Worm (Caenorhabditis elegans) whole organism, L4 larva: ENCODE measurements around the gene srab-21.
A peak's percentile ranks its signal among the peaks of the same experiment; 100 is the strongest.
"Not testable (repeated sequence)": the region's sequence is repeated elsewhere in the genome, so short reads cannot be mapped to it uniquely, and the experiment has no call there.

Experiments
- D1046.2 ChIP-seq: fragments of 200-800 bp; sonication (Bioruptor generic); IDR thresholded peaks from 2 replicates; pipeline ENCODE4 v1.3.6; 2022; ENCODE audit warnings: missing genetic modification characterization, missing compliant biosample characterization
- F26F4.8 ChIP-seq: fragments of 200-800 bp; sonication (Bioruptor generic); conservative IDR thresholded peaks from 2 replicates; pipeline ENCODE4 v1.3.6; 2022; ENCODE audit warnings: missing genetic modification characterization, missing compliant biosample characterization
- T26A8.4 ChIP-seq: fragments of 200-800 bp; sonication (Bioruptor generic); IDR thresholded peaks from 2 replicates; pipeline ENCODE4 v1.3.6; 2022; ENCODE audit warnings: missing genetic modification characterization, missing compliant biosample characterization
- ZK337.2 ChIP-seq: fragments of 200-800 bp; sonication (Bioruptor generic); IDR thresholded peaks from 2 replicates; pipeline ENCODE4 v1.3.6; 2022; ENCODE audit warnings: missing genetic modification reagents, missing genetic modification characterization, missing compliant biosample characterization
- ZK546.5 ChIP-seq, 2 experiments: sonication (generic microtip); optimal IDR thresholded peaks; 2 replicates each; lab custom pipeline; 2017; ENCODE audit warnings: missing biosample characterization in 2 of 2, missing genetic modification characterization in 2 of 2
- aha-1 ChIP-seq: fragments of 150-350 bp; peaks from one replicate; lab custom pipeline; 2014; ENCODE audit warnings: missing biosample characterization, missing genetic modification characterization
- aly-2 ChIP-seq: sonication (generic microtip); optimal IDR thresholded peaks from 2 replicates; lab custom pipeline; 2018; ENCODE audit warnings: missing biosample characterization, missing genetic modification characterization
- ceh-28 ChIP-seq: fragments of 150-350 bp; optimal IDR thresholded peaks from 2 replicates; lab custom pipeline; 2014; ENCODE audit warnings: missing biosample characterization, missing genetic modification reagents, missing genetic modification characterization
- ceh-32 ChIP-seq: sonication (generic microtip); optimal IDR thresholded peaks from 2 replicates; lab custom pipeline; 2016; ENCODE audit warnings: mild to moderate bottlenecking, missing genetic modification characterization, missing compliant biosample characterization; ENCODE audit not compliant: poor library complexity
- ceh-62 ChIP-seq: sonication (generic microtip); optimal IDR thresholded peaks from 2 replicates; lab custom pipeline; 2017; ENCODE audit warnings: missing biosample characterization, missing genetic modification characterization
- cey-2 ChIP-seq: sonication (generic microtip); optimal IDR thresholded peaks from 3 replicates; lab custom pipeline; 2017; ENCODE audit warnings: missing genetic modification characterization, mild to moderate bottlenecking, missing compliant biosample characterization, antibody characterized with exemption, borderline replicate concordance; ENCODE audit not compliant: insufficient read depth
- ctbp-1 ChIP-seq: fragments of 200-800 bp; sonication (Bioruptor generic); IDR thresholded peaks from 2 replicates; pipeline ENCODE4 v1.3.6; 2022; ENCODE audit warnings: missing genetic modification reagents, missing genetic modification characterization, missing compliant biosample characterization
- daf-16 ChIP-seq, 3 experiments: sonication (generic microtip); optimal IDR thresholded peaks; 2 replicates each; lab custom pipeline; 2016 to 2017; ENCODE audit warnings: missing genetic modification characterization in 3 of 3, missing genetic modification reagents in 3 of 3, mild to moderate bottlenecking in 2 of 3, missing compliant biosample characterization in 2 of 3, missing biosample characterization in 1 of 3, moderate library complexity in 1 of 3
- dmd-6 ChIP-seq: fragments of 200-800 bp; sonication (Bioruptor generic); IDR thresholded peaks from 2 replicates; pipeline ENCODE4 v1.3.6; 2022; ENCODE audit warnings: missing genetic modification reagents, missing genetic modification characterization, missing compliant biosample characterization
- duxl-1 ChIP-seq: sonication (generic microtip); optimal IDR thresholded peaks from 2 replicates; lab custom pipeline; 2016; ENCODE audit warnings: mild to moderate bottlenecking, missing genetic modification characterization, moderate library complexity, missing compliant biosample characterization; ENCODE audit not compliant: poor library complexity
- dve-1 ChIP-seq: sonication (generic microtip); optimal IDR thresholded peaks from 2 replicates; lab custom pipeline; 2017; ENCODE audit warnings: antibody characterized with exemption, mild to moderate bottlenecking, missing genetic modification characterization, missing compliant biosample characterization; ENCODE audit not compliant: insufficient read depth
- egl-43 ChIP-seq: fragments of 200-800 bp; sonication (Bioruptor generic); IDR thresholded peaks from 2 replicates; pipeline ENCODE4 v1.3.6; 2022; ENCODE audit warnings: missing genetic modification reagents, missing genetic modification characterization, missing compliant biosample characterization
- fos-1 ChIP-seq: fragments of 150-350 bp; optimal IDR thresholded peaks from 2 replicates; lab custom pipeline; 2014; ENCODE audit warnings: missing biosample characterization, missing genetic modification characterization
- hlh-11 ChIP-seq: fragments of 200-800 bp; sonication (Bioruptor generic); optimal IDR thresholded peaks from 2 replicates; lab custom pipeline; 2018; ENCODE audit warnings: mild to moderate bottlenecking, missing genetic modification characterization, missing compliant biosample characterization
- hlh-30 ChIP-seq: sonication (generic microtip); optimal IDR thresholded peaks from 2 replicates; lab custom pipeline; 2017; ENCODE audit warnings: antibody characterized with exemption, mild to moderate bottlenecking, missing genetic modification characterization, missing compliant biosample characterization; ENCODE audit not compliant: insufficient read depth
- jun-1 ChIP-seq: fragments of 150-350 bp; optimal IDR thresholded peaks from 2 replicates; lab custom pipeline; 2014; ENCODE audit warnings: missing biosample characterization, missing genetic modification reagents, missing genetic modification characterization
- lin-15B ChIP-seq: fragments of 150-350 bp; sonication (generic microtip); optimal IDR thresholded peaks from 3 replicates; lab custom pipeline; 2014; ENCODE audit warnings: missing biosample characterization, missing genetic modification characterization
- madf-9 ChIP-seq: fragments of 200-800 bp; sonication (Bioruptor generic); conservative IDR thresholded peaks from 2 replicates; pipeline ENCODE4 v1.3.6; 2022; ENCODE audit warnings: missing genetic modification reagents, missing genetic modification characterization, missing compliant biosample characterization
- mdt-29 ChIP-seq: fragments of 200-800 bp; sonication (Bioruptor generic); IDR thresholded peaks from 2 replicates; pipeline ENCODE4 v1.3.6; 2022; ENCODE audit warnings: missing genetic modification reagents, missing genetic modification characterization, missing compliant biosample characterization
- nhr-237 ChIP-seq: sonication (generic microtip); optimal IDR thresholded peaks from 2 replicates; lab custom pipeline; 2017; ENCODE audit warnings: missing biosample characterization, missing genetic modification characterization
- nhr-25 ChIP-seq: sonication (generic microtip); optimal IDR thresholded peaks from 2 replicates; lab custom pipeline; 2017; ENCODE audit warnings: missing genetic modification characterization, mild to moderate bottlenecking, missing compliant biosample characterization, antibody characterized with exemption, moderate library complexity, borderline replicate concordance; ENCODE audit not compliant: insufficient read depth
- nhr-28 ChIP-seq: fragments of 150-350 bp; optimal IDR thresholded peaks from 2 replicates; lab custom pipeline; 2014; ENCODE audit warnings: missing biosample characterization, missing genetic modification characterization
- nhr-42 ChIP-seq: fragments of 200-800 bp; sonication (Bioruptor generic); IDR thresholded peaks from 2 replicates; pipeline ENCODE4 v1.3.6; 2022; ENCODE audit warnings: missing genetic modification characterization, missing compliant biosample characterization
- nhr-76 ChIP-seq: fragments of 150-350 bp; optimal IDR thresholded peaks from 2 replicates; lab custom pipeline; 2014; ENCODE audit warnings: missing biosample characterization, missing genetic modification characterization
- nhr-77 ChIP-seq: fragments of 150-350 bp; optimal IDR thresholded peaks from 2 replicates; lab custom pipeline; 2014; ENCODE audit warnings: missing biosample characterization, missing genetic modification characterization
- pha-4 ChIP-seq, 2 experiments: fragments of 150-350 bp in 1 of 2; fragments of 200-800 bp in 1 of 2; sonication (Bioruptor generic) in 1 of 2; IDR thresholded peaks in 1 of 2; optimal IDR thresholded peaks in 1 of 2; 2 replicates each; pipeline versions ENCODE4 v1.3.6 to Lab custom; 2014 to 2022; ENCODE audit warnings: missing genetic modification characterization in 2 of 2, missing genetic modification reagents in 2 of 2, missing biosample characterization in 1 of 2, missing compliant biosample characterization in 1 of 2
- rbr-2 ChIP-seq: sonication (generic microtip); optimal IDR thresholded peaks from 2 replicates; lab custom pipeline; 2016; ENCODE audit warnings: missing genotype, missing genetic modification characterization, missing compliant biosample characterization
- set-16 ChIP-seq: fragments of 200-800 bp; sonication (Bioruptor generic); IDR thresholded peaks from 2 replicates; pipeline ENCODE4 v1.3.6; 2022; ENCODE audit warnings: missing genetic modification reagents, missing genetic modification characterization, missing compliant biosample characterization
- snpc-4 ChIP-seq: fragments of 150-350 bp; optimal IDR thresholded peaks from 2 replicates; lab custom pipeline; 2014; ENCODE audit warnings: missing biosample characterization, missing genetic modification characterization
- spr-1 ChIP-seq: sonication (generic microtip); optimal IDR thresholded peaks from 2 replicates; lab custom pipeline; 2016; ENCODE audit warnings: mild to moderate bottlenecking, missing genetic modification characterization, missing compliant biosample characterization
- tag-97 ChIP-seq: fragments of 200-800 bp; sonication (Bioruptor generic); IDR thresholded peaks from 2 replicates; pipeline ENCODE4 v1.3.6; 2022; ENCODE audit warnings: missing genetic modification characterization, missing compliant biosample characterization
- tra-1 ChIP-seq: fragments of 200-800 bp; sonication (Bioruptor generic); IDR thresholded peaks from 2 replicates; pipeline ENCODE4 v1.3.6; 2022; ENCODE audit warnings: missing genetic modification reagents, missing genetic modification characterization, missing compliant biosample characterization
- unc-62 ChIP-seq, 3 experiments: fragments of 150-350 bp in 1 of 3; sonication (generic microtip); optimal IDR thresholded peaks in 2 of 3; peaks in 1 of 3; 1 replicate in 1 of 3; 2 replicates in 2 of 3; lab custom pipeline; 2014 to 2017; ENCODE audit warnings: missing biosample characterization in 3 of 3, missing genetic modification characterization in 3 of 3, missing genetic modification reagents in 3 of 3, missing genotype in 1 of 3
- zfp-2 ChIP-seq: sonication (generic microtip); optimal IDR thresholded peaks from 2 replicates; lab custom pipeline; 2016; ENCODE audit warnings: mild to moderate bottlenecking, missing genetic modification characterization, missing compliant biosample characterization
- zfp-3 ChIP-seq: fragments of 200-800 bp; sonication (Bioruptor generic); conservative IDR thresholded peaks from 2 replicates; pipeline ENCODE4 v1.3.6; 2022; ENCODE audit warnings: missing genetic modification reagents, missing genetic modification characterization, missing compliant biosample characterization
- zip-2 ChIP-seq: fragments of 150-350 bp; optimal IDR thresholded peaks from 2 replicates; lab custom pipeline; 2014; ENCODE audit warnings: missing biosample characterization, missing genetic modification characterization

The srab-21 gene

ce11 chrV:3396765-3397164, 27.5 kb downstream of the srab-21 start, which contains the start of gene T20D4.12:
Gene T20D4.12, plus strand, starts transcription at chrV:3397065.
- peak in 1 of 2 experiments; percentile 79 for TF ChIP-seq daf-16 (GFP tag; optimal IDR thresholded peaks at IDR 0.05; lab: Kevin White, UChicago)
- not testable (repeated sequence) for TF ChIP-seq daf-16 (tag; optimal IDR thresholded peaks at IDR 0.05; lab: Kevin White, UChicago)

- no peak for TF ChIP-seq zfp-2 (tag; lab: Kevin White, UChicago)
- peak; percentile 60; the same call in 1 of the 2 replicates for TF ChIP-seq set-16
- peak; percentile 15; the same call in 1 of the 2 replicates for TF ChIP-seq dmd-6 (GFP tag; lab: Robert Waterston, UW)
- peak; percentile 19 for TF ChIP-seq hlh-11 (tag; lab: Kevin White, UChicago)
These were observed 29.5 kb downstream of the srab-21 start, which contains the start of gene T20D4.15 for ce11 chrV:3394694-3395240. Gene T20D4.15, minus strand, starts transcription at chrV:3394744.

DNA sequence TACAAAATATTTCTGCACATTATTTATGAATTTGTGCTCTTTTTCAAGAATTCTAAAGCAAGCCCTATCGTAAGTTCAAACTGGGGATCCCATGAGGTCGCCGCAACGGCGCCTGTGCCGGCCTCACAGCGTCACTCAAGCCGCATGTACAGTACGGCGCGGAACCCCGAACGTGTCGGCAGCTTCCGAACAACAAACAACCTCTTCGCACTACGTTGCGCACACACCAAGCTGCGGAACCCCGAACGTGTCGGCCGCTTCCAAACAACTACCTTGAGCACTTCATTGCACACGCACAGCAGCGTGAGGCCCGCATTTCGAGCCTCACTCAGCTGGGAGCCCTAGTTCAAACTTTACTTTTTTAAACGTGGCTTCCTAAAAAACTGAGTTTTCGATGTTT, 30.2 kb downstream of the srab-21 start:
- 0 out of 2 replicates have a peak, but pooled peaks have one; percentile 4 for TF ChIP-seq egl-43
- no peak for TF ChIP-seq hlh-30 (tag; lab: Kevin White, UChicago)
- TF ChIP-seq pha-4 (GFP tag; IDR thresholded peaks at IDR 0.05; lab: Robert Waterston, UW): no peak
- TF ChIP-seq pha-4 (tag; optimal IDR thresholded peaks at IDR 0.05; lab: Kevin White, UChicago): no peak
- peak; percentile 72 for TF ChIP-seq set-16
- TF ChIP-seq ceh-62 (tag; lab: Kevin White, UChicago): no peak
- no peak for TF ChIP-seq ctbp-1 (GFP tag; lab: Robert Waterston, UW)

DNA sequence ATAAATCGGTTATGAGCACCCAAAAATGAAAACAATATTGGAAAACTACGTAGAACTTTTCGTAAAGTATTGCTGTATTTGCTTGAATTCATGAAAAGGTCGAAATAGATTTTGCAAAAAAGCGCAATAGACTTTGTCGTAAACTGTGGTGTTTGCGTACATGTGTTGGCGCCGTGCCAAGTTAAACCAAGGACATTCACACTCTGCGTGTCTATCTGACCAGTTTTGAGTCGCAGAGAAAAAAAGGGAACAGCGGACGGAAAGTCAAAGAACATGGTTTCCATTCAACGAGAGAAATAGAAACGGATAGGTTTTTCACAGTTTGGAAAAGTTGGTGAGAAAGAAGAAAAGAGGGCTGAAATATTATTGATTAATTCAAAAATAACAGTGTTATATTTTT, 33.2 kb downstream of the srab-21 start:
- TF ChIP-seq nhr-25 (peak; percentile 91), ceh-32 (tag; lab: Kevin White, UChicago) (no peak), snpc-4 (no peak), D1046.2 (GFP tag; lab: Robert Waterston, UW) (no peak), duxl-1 (tag; lab: Kevin White, UChicago) (peak; percentile 78), hlh-11 (tag; lab: Kevin White, UChicago) (peak; percentile 93), nhr-237 (tag; lab: Kevin White, UChicago) (no peak), lin-15B (tag; lab: Kevin White, UChicago) (no peak), ceh-28 (tag; lab: Kevin White, UChicago) (no peak), zfp-2 (tag; lab: Kevin White, UChicago) (peak; percentile 7), nhr-28 (tag; lab: Kevin White, UChicago) (peak; percentile 94), rbr-2 (peak; percentile 71), spr-1 (no peak), hlh-30 (tag; lab: Kevin White, UChicago) (peak; percentile 73), unc-62 (GFP tag; optimal IDR thresholded peaks at IDR 0.05 in 1 of 2; lab: Kevin White, UChicago) (peak in 1 of 2 experiments; percentile 67), unc-62 (tag; optimal IDR thresholded peaks at IDR 0.05; lab: Kevin White, UChicago) (no peak), nhr-77 (tag; lab: Kevin White, UChicago) (peak; percentile 53), dmd-6 (GFP tag; lab: Robert Waterston, UW) (peak; percentile 94), zfp-3 (GFP tag; lab: Robert Waterston, UW) (no peak), jun-1 (tag; lab: Kevin White, UChicago) (peak; percentile 45), mdt-29 (no peak), cey-2 (peak; percentile 18), aly-2 (tag; lab: Kevin White, UChicago) (no peak), ZK546.5 (tag; optimal IDR thresholded peaks at IDR 0.05; lab: Kevin White, UChicago) (no peak), madf-9 (GFP tag; lab: Robert Waterston, UW) (0 out of 2 replicates have a peak, but pooled peaks have one; percentile 30), tra-1 (GFP tag; lab: Robert Waterston, UW) (0 out of 2 replicates have a peak, but pooled peaks have one; percentile 31), aha-1 (tag; lab: Kevin White, UChicago) (peak; percentile 95), ZK337.2 (GFP tag; lab: Robert Waterston, UW) (no peak), nhr-42 (GFP tag; lab: Robert Waterston, UW) (no peak), fos-1 (no peak), T26A8.4 (peak; percentile 44; the same call in 1 of the 2 replicates), nhr-76 (peak; percentile 62), dve-1 (tag; lab: Kevin White, UChicago) (no peak), F26F4.8 (GFP tag; lab: Robert Waterston, UW) (no peak), tag-97 (GFP tag; lab: Robert Waterston, UW) (no peak), zip-2 (tag; lab: Kevin White, UChicago) (no peak)
